Fruit fly (Drosophila melanogaster) whole organism, embryonic: Measurements from ENCODE around the gene CRAT.

Experiments
- Adf1 ChIP-seq: fragments of 200-800 bp; sonication (Bioruptor generic); IDR thresholded peaks from 2 replicates; pipeline ENCODE4 v1.3.6; 2022; ENCODE audit warnings: missing biosample characterization, missing genetic modification characterization
- Blimp-1 ChIP-seq: fragments of 200-800 bp; sonication (Bioruptor generic); optimal IDR thresholded peaks from 3 replicates; lab custom pipeline; 2018; ENCODE audit warnings: missing biosample characterization, missing genetic modification characterization, mild to moderate bottlenecking, moderate library complexity, missing genetic modification reagents
- CG11093 ChIP-seq: fragments of 200-800 bp; sonication (Bioruptor generic); IDR thresholded peaks from 3 replicates; pipeline ENCODE4 v1.3.6; 2022; ENCODE audit warnings: missing biosample characterization, missing genetic modification characterization
- CG12744 ChIP-seq: fragments of 200-800 bp; sonication (Bioruptor generic); optimal IDR thresholded peaks from 2 replicates; lab custom pipeline; 2016; ENCODE audit warnings: missing biosample characterization, missing genetic modification characterization
- CG15269 ChIP-seq: fragments of 200-800 bp; sonication (Bioruptor generic); optimal IDR thresholded peaks from 2 replicates; lab custom pipeline; 2018; ENCODE audit warnings: missing biosample characterization, mild to moderate bottlenecking, missing genetic modification characterization, moderate library complexity
- CG18262 ChIP-seq: fragments of 200-800 bp; optimal IDR thresholded peaks from 3 replicates; lab custom pipeline; 2019; ENCODE audit warnings: missing biosample characterization, mild to moderate bottlenecking, missing genetic modification characterization, moderate library complexity
- CG2199 ChIP-seq: fragments of 200-800 bp; sonication (Bioruptor generic); IDR thresholded peaks from 3 replicates; pipeline ENCODE4 v1.3.6; 2022; ENCODE audit warnings: missing biosample characterization, missing genetic modification characterization
- CG2875 ChIP-seq: fragments of 200-800 bp; sonication (Bioruptor generic); optimal IDR thresholded peaks from 2 replicates; lab custom pipeline; 2017; ENCODE audit warnings: missing biosample characterization, mild to moderate bottlenecking, missing genetic modification characterization, missing genetic modification reagents
- CG3065 ChIP-seq: fragments of 200-800 bp; sonication (Bioruptor generic); optimal IDR thresholded peaks from 2 replicates; lab custom pipeline; 2016; ENCODE audit warnings: missing biosample characterization, missing genetic modification characterization
- CG31224 ChIP-seq: fragments of 200-800 bp; sonication (Bioruptor generic); IDR thresholded peaks from 2 replicates; pipeline ENCODE4 v1.3.6; 2022; ENCODE audit warnings: missing biosample characterization, missing genetic modification characterization
- CG31441 ChIP-seq: fragments of 200-800 bp; sonication (Bioruptor generic); IDR thresholded peaks from 2 replicates; pipeline ENCODE4 v1.3.6; 2022; ENCODE audit warnings: missing biosample characterization, missing genetic modification characterization
- CG3407 ChIP-seq: fragments of 200-800 bp; sonication (Bioruptor generic); optimal IDR thresholded peaks from 2 replicates; lab custom pipeline; 2018; ENCODE audit warnings: missing biosample characterization, mild to moderate bottlenecking, missing genetic modification characterization
- CG4282 ChIP-seq: fragments of 200-800 bp; sonication (Bioruptor generic); optimal IDR thresholded peaks from 2 replicates; lab custom pipeline; 2016; ENCODE audit warnings: missing biosample characterization, missing genetic modification characterization
- CG4360 ChIP-seq: fragments of 200-800 bp; sonication (Bioruptor generic); IDR thresholded peaks from 2 replicates; pipeline ENCODE4 v1.3.6; 2022; ENCODE audit warnings: missing biosample characterization, missing genetic modification characterization
- CG43689 ChIP-seq: fragments of 200-800 bp; sonication (Bioruptor generic); IDR thresholded peaks from 2 replicates; pipeline ENCODE4 v1.3.6; 2022; ENCODE audit warnings: missing biosample characterization, missing genetic modification characterization
- CG7372 ChIP-seq: fragments of 200-800 bp; sonication (Bioruptor generic); IDR thresholded peaks from 2 replicates; pipeline ENCODE4 v1.3.6; 2022; ENCODE audit warnings: missing biosample characterization, missing genetic modification characterization
- Doc3 ChIP-seq: fragments of 200-800 bp; sonication (Bioruptor generic); IDR thresholded peaks from 3 replicates; pipeline ENCODE4 v1.3.6; 2022; ENCODE audit warnings: missing biosample characterization, missing genetic modification characterization; ENCODE audit not compliant: partially characterized antibody
- Ets65A ChIP-seq: fragments of 200-800 bp; sonication (Bioruptor generic); peaks from one replicate; lab custom pipeline; 2016; ENCODE audit warnings: missing biosample characterization, missing genetic modification characterization
- Med ChIP-seq: fragments of 200-800 bp; sonication (Bioruptor generic); peaks from one replicate; lab custom pipeline; 2016; ENCODE audit warnings: missing biosample characterization, missing genetic modification characterization, mild to moderate bottlenecking, inconsistent platforms, moderate library complexity
- NFAT ChIP-seq: fragments of 200-800 bp; sonication (Bioruptor generic); IDR thresholded peaks from 2 replicates; pipeline ENCODE4 v1.3.6; 2022; ENCODE audit warnings: missing biosample characterization, missing genetic modification characterization
- Nf-YA ChIP-seq: fragments of 200-800 bp; sonication (Bioruptor generic); IDR thresholded peaks from 2 replicates; pipeline ENCODE4 v1.3.6; 2022; ENCODE audit warnings: missing biosample characterization, missing genetic modification characterization
- Optix ChIP-seq: fragments of 200-800 bp; sonication (Bioruptor generic); IDR thresholded peaks from 3 replicates; pipeline ENCODE4 v1.3.6; 2022; ENCODE audit warnings: missing biosample characterization, missing genetic modification characterization
- PHDP ChIP-seq: fragments of 200-800 bp; sonication (Bioruptor generic); optimal IDR thresholded peaks from 3 replicates; lab custom pipeline; 2018; ENCODE audit warnings: missing biosample characterization, mild to moderate bottlenecking, missing genetic modification characterization, moderate library complexity
- Pdp1 ChIP-seq, 2 experiments: fragments of 200-800 bp; sonication (Bioruptor generic); optimal IDR thresholded peaks; 3 replicates each; lab custom pipeline; 2016; ENCODE audit warnings: missing biosample characterization in 2 of 2, missing genetic modification characterization in 2 of 2, mild to moderate bottlenecking in 1 of 2, moderate library complexity in 1 of 2
- az2 ChIP-seq: fragments of 200-800 bp; sonication (Bioruptor generic); optimal IDR thresholded peaks from 3 replicates; lab custom pipeline; 2016; ENCODE audit warnings: missing biosample characterization, missing genetic modification characterization
- caup ChIP-seq: fragments of 200-800 bp; sonication (Bioruptor generic); optimal IDR thresholded peaks from 3 replicates; lab custom pipeline; 2017; ENCODE audit warnings: missing biosample characterization, mild to moderate bottlenecking, missing genetic modification characterization, moderate library complexity; ENCODE audit not compliant: severe bottlenecking
- cg ChIP-seq: fragments of 200-800 bp; sonication (Bioruptor generic); optimal IDR thresholded peaks from 3 replicates; lab custom pipeline; 2019; ENCODE audit warnings: missing biosample characterization, mild to moderate bottlenecking, missing genetic modification characterization, moderate library complexity
- chinmo ChIP-seq: fragments of 200-800 bp; sonication (Bioruptor generic); IDR thresholded peaks from 4 replicates; pipeline ENCODE4 v1.3.6; 2022; ENCODE audit warnings: missing biosample characterization, missing genetic modification characterization; ENCODE audit not compliant: partially characterized antibody
- dan ChIP-seq: fragments of 200-800 bp; sonication (Bioruptor generic); IDR thresholded peaks from 2 replicates; pipeline ENCODE4 v1.3.6; 2022; ENCODE audit warnings: missing biosample characterization, missing genetic modification characterization
- danr ChIP-seq: fragments of 200-800 bp; sonication (Bioruptor generic); IDR thresholded peaks from 2 replicates; pipeline ENCODE4 v1.3.6; 2022; ENCODE audit warnings: missing biosample characterization, missing genetic modification characterization
- dysf ChIP-seq: fragments of 200-800 bp; sonication (Bioruptor generic); IDR thresholded peaks from 3 replicates; pipeline ENCODE4 v1.3.6; 2022; ENCODE audit warnings: missing biosample characterization, missing genetic modification characterization
- gce ChIP-seq: fragments of 200-800 bp; sonication (Bioruptor generic); IDR thresholded peaks from 3 replicates; pipeline ENCODE4 v1.3.6; 2022; ENCODE audit warnings: missing biosample characterization, missing genetic modification characterization
- hb ChIP-seq: fragments of 200-800 bp; sonication (Bioruptor generic); IDR thresholded peaks from 3 replicates; pipeline ENCODE4 v1.3.6; 2022; ENCODE audit warnings: missing biosample characterization, missing genetic modification characterization; ENCODE audit not compliant: partially characterized antibody
- hbn ChIP-seq: fragments of 200-800 bp; sonication (Bioruptor generic); IDR thresholded peaks from 2 replicates; pipeline ENCODE4 v1.3.6; 2022; ENCODE audit warnings: missing biosample characterization, missing genetic modification characterization; ENCODE audit not compliant: partially characterized antibody
- kni ChIP-seq: fragments of 200-800 bp; sonication (Bioruptor generic); optimal IDR thresholded peaks from 3 replicates; lab custom pipeline; 2017; ENCODE audit warnings: mild to moderate bottlenecking, missing biosample characterization, missing genetic modification reagents, missing genetic modification characterization
- lov ChIP-seq, 2 experiments: fragments of 200-800 bp in 1 of 2; fragments of >200 bp in 1 of 2; sonication (Bioruptor generic) in 1 of 2; IDR thresholded peaks in 1 of 2; optimal IDR thresholded peaks in 1 of 2; 2 replicates in 1 of 2; 3 replicates in 1 of 2; pipeline versions ENCODE4 v1.3.6 to Lab custom; 2017 to 2022; ENCODE audit warnings: missing biosample characterization in 1 of 2, missing genetic modification characterization in 1 of 2
- oc ChIP-seq: fragments of 200-800 bp; sonication (Bioruptor generic); optimal IDR thresholded peaks from 2 replicates; lab custom pipeline; 2018; ENCODE audit warnings: missing biosample characterization, mild to moderate bottlenecking, missing genetic modification characterization, moderate library complexity
- psq ChIP-seq: fragments of 200-800 bp; sonication (Bioruptor generic); optimal IDR thresholded peaks from 2 replicates; lab custom pipeline; 2017; ENCODE audit warnings: missing biosample characterization, missing genetic modification characterization
- pum ChIP-seq: fragments of 200-800 bp; sonication (Bioruptor generic); optimal IDR thresholded peaks from 2 replicates; lab custom pipeline; 2016; ENCODE audit warnings: missing biosample characterization, missing genetic modification characterization
- sens ChIP-seq: fragments of 200-800 bp; sonication (Bioruptor generic); peaks from one replicate; lab custom pipeline; 2016; ENCODE audit warnings: missing biosample characterization, missing genetic modification characterization
- sisA ChIP-seq: fragments of 200-800 bp; sonication (Bioruptor generic); IDR thresholded peaks from 2 replicates; pipeline ENCODE4 v1.3.6; 2022; ENCODE audit warnings: missing biosample characterization, missing genetic modification characterization
- sqz ChIP-seq: fragments of 200-800 bp; sonication (Bioruptor generic); optimal IDR thresholded peaks from 3 replicates; lab custom pipeline; 2018; ENCODE audit warnings: missing biosample characterization, mild to moderate bottlenecking, missing genetic modification characterization
- stwl ChIP-seq: fragments of 200-800 bp; sonication (Bioruptor generic); optimal IDR thresholded peaks from 3 replicates; lab custom pipeline; 2018; ENCODE audit warnings: missing biosample characterization, mild to moderate bottlenecking, missing genetic modification characterization, moderate library complexity
- vvl ChIP-seq: fragments of 200-800 bp; sonication (Bioruptor generic); IDR thresholded peaks from 2 replicates; pipeline ENCODE4 v1.3.6; 2022; ENCODE audit warnings: missing biosample characterization, missing genetic modification characterization
- zfh1 ChIP-seq: fragments of 200-800 bp; sonication (Bioruptor generic); IDR thresholded peaks from 3 replicates; pipeline ENCODE4 v1.3.6; 2022; ENCODE audit warnings: missing biosample characterization, missing genetic modification characterization

CRAT gene

dm6 chr3R:6337397-6337796 lies 38.4 kb downstream of the CRAT start:
- TF ChIP-seq Blimp-1 (GFP tag; lab: Kevin White, UChicago) = peak; percentile 57
- peak; percentile 74 for TF ChIP-seq Ets65A (GFP tag; lab: Kevin White, UChicago)
- TF ChIP-seq Adf1 (GFP tag; lab: Robert Waterston, UW) = no peak

- TF ChIP-seq CG2199 (0 out of 3 replicates have a peak, but pooled peaks have one; percentile 15), CG43689 (no peak), zfh1 (GFP tag; lab: Robert Waterston, UW) (0 out of 3 replicates have a peak, but pooled peaks have one; percentile 39), sisA (GFP tag; lab: Robert Waterston, UW) (no peak), Med (GFP tag; lab: Kevin White, UChicago) (peak; percentile 42), vvl (GFP tag; lab: Robert Waterston, UW) (0 out of 2 replicates have a peak, but pooled peaks have one; percentile 20), pum (GFP tag; lab: Kevin White, UChicago) (no peak), sqz (GFP tag; lab: Kevin White, UChicago) (peak; percentile 18), Ets65A (GFP tag; lab: Kevin White, UChicago) (peak; percentile 65), chinmo (GFP tag; lab: Robert Waterston, UW) (0 out of 4 replicates have a peak, but pooled peaks have one; percentile 14), gce (GFP tag; lab: Robert Waterston, UW) (0 out of 3 replicates have a peak, but pooled peaks have one; percentile 5), CG7372 (GFP tag; lab: Robert Waterston, UW) (peak; percentile 61), oc (peak; percentile 32), sens (peak; percentile 86)
These were observed 40.9 kb downstream of the CRAT start, which contains the start of gene Osi19 for dm6 chr3R:6334906-6335433. Gene Osi19 (plus strand): TSS chr3R:6335362.

dm6 chr3R:6329774-6330298 lies 46.0 kb downstream of the CRAT start, which contains the start of gene Osi18:
Gene Osi18 (plus strand): TSS chr3R:6330248.
- TF ChIP-seq Optix (GFP tag; lab: Robert Waterston, UW) = no peak
- no peak for TF ChIP-seq dan (GFP tag; lab: Robert Waterston, UW)
- TF ChIP-seq NFAT (GFP tag; lab: Robert Waterston, UW) = no peak
- TF ChIP-seq PHDP = no peak
- no peak for TF ChIP-seq danr (GFP tag; lab: Robert Waterston, UW)
- no peak for TF ChIP-seq psq (GFP tag; lab: Kevin White, UChicago)
- no peak for TF ChIP-seq CG18262 (tag; lab: Kevin White, UChicago)
- TF ChIP-seq CG4282 (GFP tag; lab: Kevin White, UChicago) = no peak
- no peak for TF ChIP-seq Ets65A (GFP tag; lab: Kevin White, UChicago)
- no peak for TF ChIP-seq cg
- TF ChIP-seq CG15269 (tag; lab: Kevin White, UChicago) = no peak
- no peak for TF ChIP-seq lov (optimal IDR thresholded peaks at IDR 0.05; lab: Kevin White, UChicago)
- no peak for TF ChIP-seq lov (GFP tag; IDR thresholded peaks at IDR 0.05; lab: Robert Waterston, UW)
- TF ChIP-seq vvl (GFP tag; lab: Robert Waterston, UW) = 0 out of 2 replicates have a peak, but pooled peaks have one; percentile 13
- TF ChIP-seq Doc3 (GFP tag; lab: Robert Waterston, UW) = no peak
- TF ChIP-seq CG3407 = no peak
- TF ChIP-seq Nf-YA = no peak
- no peak for TF ChIP-seq hbn
- TF ChIP-seq dysf (GFP tag; lab: Robert Waterston, UW) = no peak
- no peak for TF ChIP-seq CG12744
- no peak for TF ChIP-seq CG4360 (GFP tag; lab: Robert Waterston, UW)
- TF ChIP-seq Blimp-1 (GFP tag; lab: Kevin White, UChicago) = peak; percentile 69
- no peak for TF ChIP-seq CG11093 (GFP tag; lab: Robert Waterston, UW)
- TF ChIP-seq hb = no peak
- no peak for TF ChIP-seq CG2875
- TF ChIP-seq stwl (tag; lab: Kevin White, UChicago) = no peak
- TF ChIP-seq CG31441 = no peak
- TF ChIP-seq Pdp1 (GFP tag; optimal IDR thresholded peaks at IDR 0.05; lab: Kevin White, UChicago) = no peak
- TF ChIP-seq CG2199 = no peak
- no peak for TF ChIP-seq az2 (GFP tag; lab: Kevin White, UChicago)
- peak; percentile 71 for TF ChIP-seq kni (GFP tag; lab: Kevin White, UChicago)
- TF ChIP-seq Med (GFP tag; lab: Kevin White, UChicago) = peak; percentile 48
- TF ChIP-seq CG31224 (GFP tag; lab: Robert Waterston, UW) = no peak
- no peak for TF ChIP-seq caup (GFP tag; lab: Kevin White, UChicago)
- no peak for TF ChIP-seq CG3065 (GFP tag; lab: Kevin White, UChicago)
